Worm (Caenorhabditis elegans) whole organism, L1 larva: ENCODE data around the gene nhr-46.

Source experiments
- C04F5.9 ChIP-seq: sonication (generic microtip); optimal IDR thresholded peaks from 2 replicates; lab custom pipeline; 2016; ENCODE audit warnings: missing genetic modification characterization, missing compliant biosample characterization
- C34B4.2 ChIP-seq: sonication (generic microtip); optimal IDR thresholded peaks from 2 replicates; lab custom pipeline; 2017; ENCODE audit warnings: mild to moderate bottlenecking, missing genetic modification characterization, missing compliant biosample characterization
- aly-2 ChIP-seq: fragments of 150-350 bp; optimal IDR thresholded peaks from 2 replicates; lab custom pipeline; 2014; ENCODE audit warnings: missing biosample characterization, missing genetic modification characterization
- ama-1 ChIP-seq: fragments of 150-350 bp; optimal IDR thresholded peaks from 2 replicates; lab custom pipeline; 2014
- ceh-8 ChIP-seq: fragments of 200-800 bp; sonication (Bioruptor generic); optimal IDR thresholded peaks from 2 replicates; lab custom pipeline; 2018; ENCODE audit warnings: mild to moderate bottlenecking, missing genetic modification characterization, moderate library complexity, missing compliant biosample characterization
- ceh-82 ChIP-seq, 3 experiments: fragments of 150-350 bp in 1 of 3; sonication (generic microtip) in 2 of 3; optimal IDR thresholded peaks; 2 replicates each; lab custom pipeline; 2014 to 2017; ENCODE audit warnings: missing biosample characterization in 3 of 3, missing genetic modification characterization in 3 of 3
- fkh-10 ChIP-seq: sonication (generic microtip); optimal IDR thresholded peaks from 2 replicates; lab custom pipeline; 2017; ENCODE audit warnings: missing biosample characterization, missing genetic modification reagents, missing genetic modification characterization
- lin-13 ChIP-seq: fragments of 150-350 bp; optimal IDR thresholded peaks from 2 replicates; lab custom pipeline; 2014; ENCODE audit warnings: missing biosample characterization, missing genetic modification reagents, missing genetic modification characterization
- lin-39 ChIP-seq: fragments of 150-350 bp; optimal IDR thresholded peaks from 2 replicates; lab custom pipeline; 2014; ENCODE audit warnings: missing biosample characterization, missing genetic modification reagents, missing genetic modification characterization
- mdl-1 ChIP-seq, 2 experiments: fragments of 150-350 bp; optimal IDR thresholded peaks; 2 replicates each; lab custom pipeline; 2014 to 2017; ENCODE audit warnings: missing biosample characterization in 2 of 2, missing genetic modification characterization in 2 of 2, inconsistent platforms in 1 of 2
- nhr-77 ChIP-seq: fragments of 150-350 bp; optimal IDR thresholded peaks from 2 replicates; lab custom pipeline; 2014; ENCODE audit warnings: missing biosample characterization, missing genetic modification characterization
- skn-1 ChIP-seq: fragments of 150-350 bp; optimal IDR thresholded peaks from 2 replicates; lab custom pipeline; 2014; ENCODE audit warnings: missing biosample characterization, missing genetic modification characterization
- ztf-11 ChIP-seq, 2 experiments: sonication (generic microtip); optimal IDR thresholded peaks; 2 replicates each; lab custom pipeline; 2016 to 2017; ENCODE audit warnings: missing genetic modification characterization in 2 of 2, missing biosample characterization in 1 of 2, missing compliant biosample characterization in 1 of 2

DNA sequence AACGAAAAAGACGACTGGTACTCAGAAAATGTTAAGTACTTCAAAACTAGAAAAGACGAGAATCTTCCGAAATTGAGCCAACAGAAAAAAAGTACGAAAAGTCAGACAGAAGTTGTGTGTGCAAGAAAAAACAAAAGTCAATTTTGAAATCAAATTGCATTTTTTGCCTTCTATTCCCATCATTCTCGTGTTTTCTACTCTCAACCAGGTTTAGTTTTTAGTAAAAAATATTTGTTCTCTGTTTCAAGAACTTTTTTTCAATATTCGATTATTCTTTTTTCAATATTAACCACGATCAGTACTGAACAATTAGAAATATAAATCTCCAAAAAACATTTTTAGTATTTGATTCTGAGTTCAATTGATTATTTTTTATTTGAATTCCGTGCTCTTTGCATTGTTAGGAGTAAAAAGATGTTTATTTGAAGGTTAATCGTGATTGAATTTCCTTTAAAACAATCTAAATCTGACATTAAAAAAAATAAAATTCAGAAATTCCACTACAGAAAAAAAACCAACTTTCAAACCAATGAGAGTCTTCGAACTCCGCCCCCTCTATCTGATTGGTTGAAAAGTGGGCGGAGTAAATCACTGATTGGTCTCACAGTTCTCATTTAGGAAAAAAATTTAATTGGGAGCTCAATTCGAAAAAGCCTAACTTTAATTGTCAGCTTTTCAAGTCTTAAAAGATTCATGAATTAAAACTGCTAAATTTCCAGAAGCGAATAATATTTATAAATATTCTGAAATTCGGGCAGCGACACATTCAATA lies 42.1 kb downstream of the nhr-46 start:
- no peak for TF ChIP-seq ztf-11 (tag; optimal IDR thresholded peaks at IDR 0.05; lab: Kevin White, UChicago)
- TF ChIP-seq aly-2 (tag; lab: Kevin White, UChicago), result no peak
- TF ChIP-seq fkh-10 (GFP tag; lab: Kevin White, UChicago), result peak; percentile 29
- TF ChIP-seq lin-13 (GFP tag; lab: Kevin White, UChicago), result no peak
- no peak for TF ChIP-seq C04F5.9 (tag; lab: Kevin White, UChicago)
- TF ChIP-seq ceh-82 (tag; optimal IDR thresholded peaks at IDR 0.05; lab: Kevin White, UChicago), result no peak
- no peak for TF ChIP-seq nhr-77 (tag; lab: Kevin White, UChicago)
- no peak for TF ChIP-seq lin-39 (tag; lab: Kevin White, UChicago)
- no peak for TF ChIP-seq mdl-1 (tag; optimal IDR thresholded peaks at IDR 0.05; lab: Kevin White, UChicago)
- no peak for TF ChIP-seq C34B4.2 (tag; lab: Kevin White, UChicago)
- TF ChIP-seq skn-1 (tag; lab: Kevin White, UChicago), result no peak
- no peak for TF ChIP-seq ceh-8 (GFP tag; lab: Kevin White, UChicago)
- TF ChIP-seq ama-1 (lab: Kevin White, UChicago), result no peak
